Worm (Caenorhabditis elegans): Measurements from ENCODE around the gene rpl-5.

ce11 chrII:8551100-8551499, 18.6 kb upstream of the rpl-5 start:
- no peak for TF ChIP-seq unc-62 (GFP tag; optimal IDR thresholded peaks at IDR 0.05 in 1 of 2)
- TF ChIP-seq unc-62 (tag; optimal IDR thresholded peaks at IDR 0.05): no peak
- no peak for TF ChIP-seq Y75B8A.6 (GFP tag; IDR thresholded peaks at IDR 0.05)
- no peak for TF ChIP-seq nhr-10 (tag; optimal IDR thresholded peaks at IDR 0.05)
- no peak for TF ChIP-seq pqm-1 (tag; optimal IDR thresholded peaks at IDR 0.05)
- no peak for TF ChIP-seq R02D3.7 (tag; optimal IDR thresholded peaks at IDR 0.05)
- no peak for TF ChIP-seq nhr-6 (tag; optimal IDR thresholded peaks at IDR 0.05)
- no peak for TF ChIP-seq skn-1 (tag; optimal IDR thresholded peaks at IDR 0.05)
- no peak for TF ChIP-seq ceh-82 (tag; optimal IDR thresholded peaks at IDR 0.05)
- no peak for TF ChIP-seq nhr-48 (tag; optimal IDR thresholded peaks at IDR 0.05)
- TF ChIP-seq hmg-1.1 (GFP tag; IDR thresholded peaks at IDR 0.05): no peak
